Fruit fly (Drosophila melanogaster) whole organism, embryonic: ENCODE measurements around the gene Drsl1.

Experiments used
- Ada2b ChIP-seq: fragments of 200-800 bp; sonication (Bioruptor generic); IDR thresholded peaks from 2 replicates; pipeline ENCODE4 v1.3.6; 2022; ENCODE audit warnings: missing biosample characterization, missing genetic modification characterization
- Atf3 ChIP-seq: fragments of 200-800 bp; sonication (Bioruptor generic); optimal IDR thresholded peaks from 3 replicates; lab custom pipeline; 2016; ENCODE audit warnings: missing biosample characterization, missing genetic modification characterization
- Bgb ChIP-seq: fragments of 200-800 bp; sonication (Bioruptor generic); IDR thresholded peaks from 2 replicates; pipeline ENCODE4 v1.3.6; 2022; ENCODE audit warnings: missing biosample characterization, missing genetic modification characterization; ENCODE audit not compliant: partially characterized antibody
- Bteb2 ChIP-seq: fragments of 200-800 bp; sonication (Bioruptor generic); optimal IDR thresholded peaks from 2 replicates; lab custom pipeline; 2016; ENCODE audit warnings: missing biosample characterization, missing genetic modification characterization
- CG13624 ChIP-seq: fragments of 200-800 bp; sonication (Bioruptor generic); optimal IDR thresholded peaks from 2 replicates; lab custom pipeline; 2016; ENCODE audit warnings: missing biosample characterization, missing genetic modification characterization
- CG13775 ChIP-seq: fragments of 200-800 bp; sonication (Bioruptor generic); optimal IDR thresholded peaks from 3 replicates; lab custom pipeline; 2017; ENCODE audit warnings: missing biosample characterization, mild to moderate bottlenecking, missing genetic modification characterization
- CG15696 ChIP-seq: fragments of 200-800 bp; sonication (Bioruptor generic); optimal IDR thresholded peaks from 2 replicates; lab custom pipeline; 2019; ENCODE audit warnings: missing biosample characterization, mild to moderate bottlenecking, missing genetic modification characterization, moderate library complexity
- CG17186 ChIP-seq: fragments of 200-800 bp; sonication (Bioruptor generic); optimal IDR thresholded peaks from 3 replicates; lab custom pipeline; 2017; ENCODE audit warnings: missing biosample characterization, missing genetic modification reagents, missing genetic modification characterization
- CG2116 ChIP-seq: fragments of 200-800 bp; sonication (Bioruptor generic); optimal IDR thresholded peaks from 3 replicates; lab custom pipeline; 2018; ENCODE audit warnings: missing biosample characterization, mild to moderate bottlenecking, missing genetic modification characterization
- CG30020 ChIP-seq: fragments of 200-800 bp; optimal IDR thresholded peaks from 2 replicates; lab custom pipeline; 2019; ENCODE audit warnings: missing biosample characterization, mild to moderate bottlenecking, missing genetic modification characterization, moderate library complexity
- CG3065 ChIP-seq: fragments of 200-800 bp; sonication (Bioruptor generic); optimal IDR thresholded peaks from 2 replicates; lab custom pipeline; 2016; ENCODE audit warnings: missing biosample characterization, missing genetic modification characterization
- CG32772 ChIP-seq: fragments of 200-800 bp; sonication (Bioruptor generic); IDR thresholded peaks from 2 replicates; pipeline ENCODE4 v1.3.6; 2022; ENCODE audit warnings: missing biosample characterization, missing genetic modification characterization
- CG34376 ChIP-seq: fragments of 200-800 bp; sonication (Bioruptor generic); optimal IDR thresholded peaks from 2 replicates; lab custom pipeline; 2018; ENCODE audit warnings: missing biosample characterization, mild to moderate bottlenecking, missing genetic modification characterization
- CG3995 ChIP-seq: fragments of 200-800 bp; sonication (Bioruptor generic); optimal IDR thresholded peaks from 3 replicates; lab custom pipeline; 2016; ENCODE audit warnings: missing biosample characterization, missing genetic modification characterization
- CG4360 ChIP-seq: fragments of 200-800 bp; sonication (Bioruptor generic); IDR thresholded peaks from 2 replicates; pipeline ENCODE4 v1.3.6; 2022; ENCODE audit warnings: missing biosample characterization, missing genetic modification characterization
- CG4404 ChIP-seq: fragments of 200-800 bp; sonication (Bioruptor generic); IDR thresholded peaks from 2 replicates; pipeline ENCODE4 v1.3.6; 2022; ENCODE audit warnings: missing biosample characterization, missing genetic modification characterization
- CG7745 ChIP-seq: fragments of 200-800 bp; sonication (Bioruptor generic); optimal IDR thresholded peaks from 2 replicates; lab custom pipeline; 2018; ENCODE audit warnings: missing biosample characterization, mild to moderate bottlenecking, missing genetic modification characterization, moderate library complexity
- CG8388 ChIP-seq: fragments of 200-800 bp; sonication (Bioruptor generic); optimal IDR thresholded peaks from 2 replicates; lab custom pipeline; 2019; ENCODE audit warnings: missing biosample characterization, mild to moderate bottlenecking, missing genetic modification characterization, moderate library complexity
- CG9215 ChIP-seq: fragments of 200-800 bp; sonication (Bioruptor generic); IDR thresholded peaks from 2 replicates; pipeline ENCODE4 v1.3.6; 2022; ENCODE audit warnings: missing biosample characterization, missing genetic modification characterization
- Dip2 ChIP-seq: fragments of 200-800 bp; sonication (Bioruptor generic); IDR thresholded peaks from 2 replicates; pipeline ENCODE4 v1.3.6; 2022; ENCODE audit warnings: missing biosample characterization, missing genetic modification characterization
- ERR ChIP-seq: fragments of 200-800 bp; sonication (Bioruptor generic); optimal IDR thresholded peaks from 2 replicates; lab custom pipeline; 2016; ENCODE audit warnings: missing biosample characterization, missing genetic modification characterization
- Ets97D ChIP-seq: fragments of 200-800 bp; sonication (Bioruptor generic); optimal IDR thresholded peaks from 3 replicates; lab custom pipeline; 2016; ENCODE audit warnings: missing biosample characterization, missing genetic modification characterization
- Fer2 ChIP-seq: fragments of 200-800 bp; sonication (Bioruptor generic); optimal IDR thresholded peaks from 2 replicates; lab custom pipeline; 2018; ENCODE audit warnings: missing biosample characterization, mild to moderate bottlenecking, missing genetic modification characterization, moderate library complexity
- H2.0 ChIP-seq: fragments of 200-800 bp; sonication (Bioruptor generic); IDR thresholded peaks from 2 replicates; pipeline ENCODE4 v1.3.6; 2022; ENCODE audit warnings: missing biosample characterization, missing genetic modification characterization
- Hr39 ChIP-seq: fragments of >200 bp; optimal IDR thresholded peaks from 2 replicates; lab custom pipeline; 2017
- Lhr ChIP-seq: fragments of 200-800 bp; sonication (Bioruptor generic); optimal IDR thresholded peaks from 3 replicates; lab custom pipeline; 2017; ENCODE audit warnings: mild to moderate bottlenecking, missing biosample characterization, missing genetic modification reagents, missing genetic modification characterization
- Poxn ChIP-seq: fragments of 200-800 bp; sonication (Bioruptor generic); IDR thresholded peaks from 2 replicates; pipeline ENCODE4 v1.3.6; 2022; ENCODE audit warnings: missing biosample characterization, missing genetic modification characterization
- Ssrp ChIP-seq: fragments of 200-800 bp; sonication (Bioruptor generic); optimal IDR thresholded peaks from 2 replicates; lab custom pipeline; 2018; ENCODE audit warnings: missing biosample characterization, mild to moderate bottlenecking, missing genetic modification characterization, moderate library complexity
- al ChIP-seq: fragments of 200-800 bp; sonication (Bioruptor generic); IDR thresholded peaks from 2 replicates; pipeline ENCODE4 v1.3.6; 2022; ENCODE audit warnings: missing biosample characterization, missing genetic modification characterization
- ap ChIP-seq: fragments of 200-800 bp; sonication (Bioruptor generic); IDR thresholded peaks from 2 replicates; pipeline ENCODE4 v1.3.6; 2022; ENCODE audit warnings: missing biosample characterization, missing genetic modification characterization
- ash1 ChIP-seq: fragments of 200-800 bp; sonication (Bioruptor generic); optimal IDR thresholded peaks from 2 replicates; lab custom pipeline; 2018; ENCODE audit warnings: missing biosample characterization, mild to moderate bottlenecking, missing genetic modification characterization
- cato ChIP-seq: fragments of 200-800 bp; sonication (Bioruptor generic); optimal IDR thresholded peaks from 2 replicates; lab custom pipeline; 2016; ENCODE audit warnings: missing biosample characterization, missing genetic modification characterization, borderline replicate concordance
- chm ChIP-seq: fragments of 200-800 bp; sonication (Bioruptor generic); IDR thresholded peaks from 2 replicates; pipeline ENCODE4 v1.3.6; 2022; ENCODE audit warnings: missing biosample characterization, missing genetic modification characterization
- chn ChIP-seq: fragments of 200-800 bp; sonication (Bioruptor generic); optimal IDR thresholded peaks from 2 replicates; lab custom pipeline; 2016; ENCODE audit warnings: missing biosample characterization, missing genetic modification characterization
- crp ChIP-seq, 2 experiments: fragments of 200-800 bp; sonication (Bioruptor generic); optimal IDR thresholded peaks; 2 replicates in 1 of 2; 3 replicates in 1 of 2; lab custom pipeline; 2017; ENCODE audit warnings: missing biosample characterization in 2 of 2, missing genetic modification characterization in 2 of 2, mild to moderate bottlenecking in 1 of 2, moderate library complexity in 1 of 2
- dimm ChIP-seq: fragments of 200-800 bp; sonication (Bioruptor generic); IDR thresholded peaks from 2 replicates; pipeline ENCODE4 v1.3.6; 2022; ENCODE audit warnings: missing biosample characterization, missing genetic modification characterization
- fd102C ChIP-seq: fragments of 200-800 bp; sonication (Bioruptor generic); optimal IDR thresholded peaks from 2 replicates; lab custom pipeline; 2018; ENCODE audit warnings: missing biosample characterization, mild to moderate bottlenecking, missing genetic modification characterization, moderate library complexity
- gfzf ChIP-seq: fragments of 200-800 bp; sonication (Bioruptor generic); optimal IDR thresholded peaks from 2 replicates; lab custom pipeline; 2016; ENCODE audit warnings: missing biosample characterization, mild to moderate bottlenecking, missing genetic modification characterization, moderate library complexity
- gt ChIP-seq: fragments of 200-800 bp; sonication (Bioruptor generic); IDR thresholded peaks from 2 replicates; pipeline ENCODE4 v1.3.6; 2022; ENCODE audit warnings: missing biosample characterization, missing genetic modification characterization
- jigr1 ChIP-seq: fragments of 200-800 bp; sonication (Bioruptor generic); IDR thresholded peaks from 3 replicates; pipeline ENCODE4 v1.3.6; 2022; ENCODE audit warnings: missing biosample characterization, missing genetic modification characterization
- kni ChIP-seq: fragments of 200-800 bp; sonication (Bioruptor generic); optimal IDR thresholded peaks from 3 replicates; lab custom pipeline; 2017; ENCODE audit warnings: mild to moderate bottlenecking, missing biosample characterization, missing genetic modification reagents, missing genetic modification characterization
- knrl ChIP-seq: fragments of 200-800 bp; sonication (Bioruptor generic); IDR thresholded peaks from 3 replicates; pipeline ENCODE4 v1.3.6; 2022; ENCODE audit warnings: missing biosample characterization, missing genetic modification characterization; ENCODE audit not compliant: partially characterized antibody
- lov ChIP-seq, 2 experiments: fragments of 200-800 bp in 1 of 2; fragments of >200 bp in 1 of 2; sonication (Bioruptor generic) in 1 of 2; IDR thresholded peaks in 1 of 2; optimal IDR thresholded peaks in 1 of 2; 2 replicates in 1 of 2; 3 replicates in 1 of 2; pipeline versions ENCODE4 v1.3.6 to Lab custom; 2017 to 2022; ENCODE audit warnings: missing biosample characterization in 1 of 2, missing genetic modification characterization in 1 of 2
- oc ChIP-seq: fragments of 200-800 bp; sonication (Bioruptor generic); optimal IDR thresholded peaks from 2 replicates; lab custom pipeline; 2018; ENCODE audit warnings: missing biosample characterization, mild to moderate bottlenecking, missing genetic modification characterization, moderate library complexity
- peb ChIP-seq: fragments of 200-800 bp; sonication (Bioruptor generic); IDR thresholded peaks from 2 replicates; pipeline ENCODE4 v1.3.6; 2022; ENCODE audit warnings: missing biosample characterization, missing genetic modification characterization
- pros ChIP-seq: fragments of 200-800 bp; sonication (Bioruptor generic); optimal IDR thresholded peaks from 3 replicates; lab custom pipeline; 2019; ENCODE audit warnings: missing biosample characterization, mild to moderate bottlenecking, missing genetic modification characterization, moderate library complexity
- so ChIP-seq: fragments of 200-800 bp; sonication (Bioruptor generic); IDR thresholded peaks from 3 replicates; pipeline ENCODE4 v1.3.6; 2022; ENCODE audit warnings: missing biosample characterization, missing genetic modification characterization
- tin ChIP-seq: fragments of 200-800 bp; sonication (Bioruptor generic); optimal IDR thresholded peaks from 3 replicates; lab custom pipeline; 2016; ENCODE audit warnings: missing biosample characterization, missing genetic modification characterization
- trem ChIP-seq: fragments of 200-800 bp; optimal IDR thresholded peaks from 3 replicates; lab custom pipeline; 2019; ENCODE audit warnings: missing biosample characterization, mild to moderate bottlenecking, missing genetic modification characterization, moderate library complexity
- tx ChIP-seq: fragments of 200-800 bp; sonication (Bioruptor generic); optimal IDR thresholded peaks from 2 replicates; lab custom pipeline; 2016; ENCODE audit warnings: missing biosample characterization, missing genetic modification characterization
- zen2 ChIP-seq: fragments of 200-800 bp; sonication (Bioruptor generic); IDR thresholded peaks from 3 replicates; pipeline ENCODE4 v1.3.6; 2022; ENCODE audit warnings: missing biosample characterization, missing genetic modification characterization; ENCODE audit not compliant: partially characterized antibody

Gene Drsl1

dm6 chr3L:3373994-3374623 lies 38.5 kb upstream of the Drsl1 start, which contains the start of the genes Ythdc1 and CG12010 (continued):
- TF ChIP-seq CG3065 (GFP tag; lab: Kevin White, UChicago) (no peak), kni (GFP tag; lab: Kevin White, UChicago) (no peak), CG32772 (GFP tag; lab: Robert Waterston, UW) (no peak), CG4404 (no peak), cato (GFP tag; lab: Kevin White, UChicago) (no peak), so (GFP tag; lab: Robert Waterston, UW) (no peak), Atf3 (GFP tag; lab: Kevin White, UChicago) (no peak), CG4360 (GFP tag; lab: Robert Waterston, UW) (0 out of 2 replicates have a peak, but pooled peaks have one; percentile 6), tin (no peak), Hr39 (lab: Kevin White, UChicago) (no peak), trem (tag; lab: Kevin White, UChicago) (peak; percentile 68), Fer2 (tag; lab: Kevin White, UChicago) (no peak), CG13624 (GFP tag; lab: Kevin White, UChicago) (peak; percentile 78), Ada2b (no peak), gt (GFP tag; lab: Robert Waterston, UW) (no peak), crp (GFP tag; optimal IDR thresholded peaks at IDR 0.05; lab: Kevin White, UChicago) (peak in 1 of 2 experiments; percentile 75), Ssrp (no peak), ERR (GFP tag; lab: Kevin White, UChicago) (no peak), al (GFP tag; lab: Robert Waterston, UW) (no peak), jigr1 (GFP tag; lab: Robert Waterston, UW) (no peak), H2.0 (GFP tag; lab: Robert Waterston, UW) (no peak), peb (GFP tag; lab: Robert Waterston, UW) (no peak), dimm (GFP tag; lab: Robert Waterston, UW) (no peak), Bgb (GFP tag; lab: Robert Waterston, UW) (peak; percentile 96), Poxn (GFP tag; lab: Robert Waterston, UW) (no peak), Lhr (GFP tag; lab: Kevin White, UChicago) (no peak), tx (GFP tag; lab: Kevin White, UChicago) (no peak), CG8388 (GFP tag; lab: Kevin White, UChicago) (no peak), chm (GFP tag; lab: Robert Waterston, UW) (no peak), CG3995 (peak; percentile 68), gfzf (peak; percentile 21), fd102C (no peak), Bteb2 (no peak), CG2116 (GFP tag; lab: Kevin White, UChicago) (peak; percentile 76), CG30020 (tag; lab: Kevin White, UChicago) (no peak), Ets97D (peak; percentile 30), pros (no peak), CG13775 (GFP tag; lab: Kevin White, UChicago) (no peak), CG17186 (GFP tag; lab: Kevin White, UChicago) (peak; percentile 73), Dip2 (GFP tag; lab: Robert Waterston, UW) (no peak), chn (no peak), knrl (peak; percentile 82), CG7745 (no peak), CG34376 (GFP tag; lab: Kevin White, UChicago) (no peak), ap (GFP tag; lab: Robert Waterston, UW) (no peak), lov (optimal IDR thresholded peaks at IDR 0.05; lab: Kevin White, UChicago) (no peak), lov (GFP tag; IDR thresholded peaks at IDR 0.05; lab: Robert Waterston, UW) (no peak), zen2 (GFP tag; lab: Robert Waterston, UW) (peak; percentile 86), CG9215 (GFP tag; lab: Robert Waterston, UW) (no peak), CG15696 (tag; lab: Kevin White, UChicago) (no peak), oc (no peak), ash1 (GFP tag; lab: Kevin White, UChicago) (no peak)
